Worm (Caenorhabditis elegans) whole organism, late embryonic: ENCODE measurements around the gene Y46G5A.38.

Experiments used
- ceh-18 ChIP-seq: sonication (generic microtip); optimal IDR thresholded peaks from 2 replicates; lab custom pipeline; 2016; ENCODE audit warnings: missing genetic modification characterization, missing compliant biosample characterization
- ceh-22 ChIP-seq: sonication (generic microtip); optimal IDR thresholded peaks from 2 replicates; lab custom pipeline; 2017; ENCODE audit warnings: missing biosample characterization, missing genetic modification characterization

Gene Y46G5A.38

DNA sequence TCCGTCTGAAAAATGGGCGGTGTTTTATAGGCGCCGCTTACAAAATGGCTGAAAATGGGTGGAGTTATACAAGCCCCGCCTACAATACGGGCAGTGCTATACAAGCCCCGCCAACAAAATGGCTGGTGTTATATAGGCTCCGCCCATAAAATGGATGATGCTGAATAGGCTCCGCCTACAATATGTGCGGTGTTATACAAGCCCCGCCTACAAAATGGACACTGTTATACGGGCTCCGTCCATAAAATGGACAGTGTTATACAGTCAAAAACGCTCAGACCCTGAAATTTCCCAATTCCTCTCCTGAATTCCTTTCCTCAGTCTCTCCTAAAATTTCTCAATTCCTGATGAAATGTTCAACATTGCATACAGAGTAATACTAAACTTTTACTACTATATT is 39.2 kb downstream of the Y46G5A.38 start (continued):
- TF ChIP-seq ceh-18 (no peak), ceh-22 (no peak)
